Worm (Caenorhabditis elegans): ENCODE results near the gene atz-1.

ce11 chrIV:12385061-12385460 is 9.1 kb upstream of the atz-1 start, which contains the start of gene F28D1.6:
- no peak for TF ChIP-seq him-1 (tag; optimal IDR thresholded peaks at IDR 0.05)
- no peak for TF ChIP-seq dao-5 (tag; optimal IDR thresholded peaks at IDR 0.05)
- no peak for TF ChIP-seq W03F9.2 (tag; optimal IDR thresholded peaks at IDR 0.05)
